Fruit fly (Drosophila melanogaster): Measurements from ENCODE around the gene CG14892.

DNA sequence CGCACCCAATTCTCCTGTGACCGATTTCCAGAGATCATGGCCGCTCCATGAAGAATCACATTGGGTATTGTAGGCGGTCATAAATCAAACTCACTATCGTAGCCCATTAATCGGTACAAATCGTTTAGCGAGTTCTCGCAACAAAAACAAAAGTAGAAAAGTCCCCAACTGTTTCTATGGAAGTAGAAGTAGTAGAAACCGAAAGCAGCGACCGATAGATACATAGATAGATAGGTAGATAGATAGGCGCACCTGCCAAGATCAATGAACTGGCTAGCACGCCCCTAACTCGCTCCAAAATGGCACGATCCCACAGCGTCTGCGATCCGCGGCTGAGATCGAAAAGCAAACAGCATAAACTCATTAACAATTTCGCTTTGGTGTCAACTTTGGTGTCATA is 6.5 kb downstream of the CG14892 start:
- TF ChIP-seq CG2199 (GFP tag; IDR thresholded peaks at IDR 0.05), result no peak
- TF ChIP-seq CG42726 (GFP tag; IDR thresholded peaks at IDR 0.05; ENCODE audit: partially characterized antibody), result no peak
- no peak for TF ChIP-seq odd (GFP tag; optimal IDR thresholded peaks at IDR 0.05)
- no peak for TF ChIP-seq ara (GFP tag; IDR thresholded peaks at IDR 0.05)
